3 worm cellular contexts compared by ENCODE assay signal in genomic region chrV:2672603-2673002, ce11.
TF ChIP-seq lines count a peak whose summit lies in the region.

W02G9.3 (plus strand) TSS chrV:2672986.

TF ChIP-seq in whole organism, L1 larva, 84 proteins besides CTCF, POLR2A, EP300 and RAD21 (continued from another document and continues in another):
- TF ChIP-seq elt-3 (tag; optimal IDR thresholded peaks at IDR 0.05; lab: Kevin White, UChicago) (peak in 1 of 6 experiments; percentile 66), unc-98 (GFP tag; IDR thresholded peaks at IDR 0.05; lab: Robert Waterston, UW) (no peak), blmp-1 (tag; optimal IDR thresholded peaks at IDR 0.05; lab: Kevin White, UChicago) (peak; percentile 80), mdl-1 (tag; optimal IDR thresholded peaks at IDR 0.05; lab: Kevin White, UChicago) (peak in 1 of 2 experiments; percentile 61), mef-2 (tag; optimal IDR thresholded peaks at IDR 0.05; lab: Kevin White, UChicago) (no peak), ama-1 (optimal IDR thresholded peaks at IDR 0.05; lab: Kevin White, UChicago) (peak; percentile 43), tbx-2 (tag; optimal IDR thresholded peaks at IDR 0.05; lab: Kevin White, UChicago) (peak; percentile 78), fkh-10 (GFP tag; optimal IDR thresholded peaks at IDR 0.05; lab: Kevin White, UChicago) (peak; percentile 49), sptf-1 (tag; optimal IDR thresholded peaks at IDR 0.05; lab: Kevin White, UChicago) (no peak), ceh-63 (GFP tag; optimal IDR thresholded peaks at IDR 0.05; lab: Kevin White, UChicago) (no peak), fkh-4 (tag; optimal IDR thresholded peaks at IDR 0.05; lab: Kevin White, UChicago; ENCODE audit: borderline replicate concordance) (peak; percentile 31), irx-1 (tag; optimal IDR thresholded peaks at IDR 0.05; lab: Kevin White, UChicago) (peak; percentile 69), fkh-8 (tag; optimal IDR thresholded peaks at IDR 0.05; lab: Kevin White, UChicago) (peak; percentile 83), nhr-71 (tag; optimal IDR thresholded peaks at IDR 0.05; lab: Kevin White, UChicago) (peak; percentile 92), unc-130 (tag; optimal IDR thresholded peaks at IDR 0.05; lab: Kevin White, UChicago) (peak; percentile 74), nhr-85 (tag; lab: Kevin White, UChicago) (peak; percentile 89), aly-2 (tag; optimal IDR thresholded peaks at IDR 0.05; lab: Kevin White, UChicago) (peak; percentile 63), dpl-1 (GFP tag; optimal IDR thresholded peaks at IDR 0.05; lab: Kevin White, UChicago) (peak; percentile 83 to 91 (median 89)), nhr-76 (tag; optimal IDR thresholded peaks at IDR 0.05; lab: Kevin White, UChicago) (no peak), nhr-12 (tag; optimal IDR thresholded peaks at IDR 0.05; lab: Kevin White, UChicago) (no peak), ztf-11 (tag; optimal IDR thresholded peaks at IDR 0.05; lab: Kevin White, UChicago) (peak in 1 of 2 experiments; percentile 40), nhr-19 (GFP tag; conservative IDR thresholded peaks at IDR 0.05; lab: Robert Waterston, UW) (peak; percentile 60), ceh-88 (GFP tag; IDR thresholded peaks at IDR 0.05; lab: Robert Waterston, UW) (no peak), ets-5 (GFP tag; IDR thresholded peaks at IDR 0.05; lab: Robert Waterston, UW) (no peak), nhr-28 (tag; optimal IDR thresholded peaks at IDR 0.05; lab: Kevin White, UChicago) (no peak), lin-14 (GFP tag; optimal IDR thresholded peaks at IDR 0.05; lab: Kevin White, UChicago) (peak; percentile 85), C16A3.4 (tag; optimal IDR thresholded peaks at IDR 0.05; lab: Kevin White, UChicago) (peak; percentile 89), ceh-90 (tag; optimal IDR thresholded peaks at IDR 0.05; lab: Kevin White, UChicago) (peak; percentile 35), egl-13 (tag; optimal IDR thresholded peaks at IDR 0.05; lab: Kevin White, UChicago) (peak; percentile 17), hlh-17 (GFP tag; optimal IDR thresholded peaks at IDR 0.05; lab: Kevin White, UChicago; ENCODE audit: borderline replicate concordance) (no peak), efl-3 (GFP tag; optimal IDR thresholded peaks at IDR 0.05; lab: Kevin White, UChicago) (no peak), zip-4 (GFP tag; optimal IDR thresholded peaks at IDR 0.05; lab: Kevin White, UChicago) (no peak), jun-1 (tag; optimal IDR thresholded peaks at IDR 0.05; lab: Kevin White, UChicago) (peak; percentile 47), pqm-1 (tag; optimal IDR thresholded peaks at IDR 0.05; lab: Kevin White, UChicago) (no peak), hpl-2 (GFP tag; optimal IDR thresholded peaks at IDR 0.05; lab: Kevin White, UChicago) (no peak), lin-35 (GFP tag; optimal IDR thresholded peaks at IDR 0.05; lab: Kevin White, UChicago) (peak; percentile 87 to 95), ztf-4 (tag; optimal IDR thresholded peaks at IDR 0.05; lab: Kevin White, UChicago) (peak; percentile 40), swsn-7 (tag; optimal IDR thresholded peaks at IDR 0.05; lab: Kevin White, UChicago) (peak; percentile 80), vab-15 (tag; optimal IDR thresholded peaks at IDR 0.05; lab: Kevin White, UChicago) (peak; percentile 99), skn-1 (tag; optimal IDR thresholded peaks at IDR 0.05; lab: Kevin White, UChicago) (peak; percentile 88), nhr-20 (tag; optimal IDR thresholded peaks at IDR 0.05; lab: Kevin White, UChicago) (peak; percentile 76), unc-30 (tag; optimal IDR thresholded peaks at IDR 0.05; lab: Kevin White, UChicago) (no peak), pax-3 (tag; optimal IDR thresholded peaks at IDR 0.05; lab: Kevin White, UChicago) (peak; percentile 74), grh-1 (GFP tag; IDR thresholded peaks at IDR 0.05; lab: Robert Waterston, UW) (no peak)

TF ChIP-seq in whole organism, L3 larva, 47 proteins besides CTCF, POLR2A, EP300 and RAD21 (continued from another document):
- TF ChIP-seq eor-1 (tag; optimal IDR thresholded peaks at IDR 0.05; lab: Kevin White, UChicago): no peak
- TF ChIP-seq ceh-28 (tag; optimal IDR thresholded peaks at IDR 0.05; lab: Kevin White, UChicago): peak; percentile 19
- TF ChIP-seq nhr-77 (tag; optimal IDR thresholded peaks at IDR 0.05; lab: Kevin White, UChicago): no peak
- no peak for TF ChIP-seq elt-3 (tag; optimal IDR thresholded peaks at IDR 0.05; lab: Kevin White, UChicago)
- no peak for TF ChIP-seq fkh-2 (tag; optimal IDR thresholded peaks at IDR 0.05; lab: Kevin White, UChicago)
- peak; percentile 84 for TF ChIP-seq egl-5 (tag; optimal IDR thresholded peaks at IDR 0.05; lab: Kevin White, UChicago)
- TF ChIP-seq ceh-9 (tag; optimal IDR thresholded peaks at IDR 0.05; lab: Kevin White, UChicago): no peak
- TF ChIP-seq lsy-12 (tag; optimal IDR thresholded peaks at IDR 0.05; lab: Kevin White, UChicago): no peak
- TF ChIP-seq elt-1 (tag; optimal IDR thresholded peaks at IDR 0.05; lab: Kevin White, UChicago): no peak
- no peak for TF ChIP-seq mml-1 (tag; optimal IDR thresholded peaks at IDR 0.05; lab: Kevin White, UChicago)
- TF ChIP-seq R02D3.7 (tag; optimal IDR thresholded peaks at IDR 0.05; lab: Kevin White, UChicago): peak; percentile 22
- TF ChIP-seq nhr-23 (tag; optimal IDR thresholded peaks at IDR 0.05; lab: Kevin White, UChicago): peak; percentile 65
- TF ChIP-seq fos-1 (tag; optimal IDR thresholded peaks at IDR 0.05; lab: Kevin White, UChicago): no peak
- TF ChIP-seq pha-4 (tag; optimal IDR thresholded peaks at IDR 0.05; lab: Kevin White, UChicago): peak; percentile 93
- no peak for TF ChIP-seq nhr-76 (tag; optimal IDR thresholded peaks at IDR 0.05; lab: Kevin White, UChicago)
- no peak for TF ChIP-seq mdl-1 (tag; optimal IDR thresholded peaks at IDR 0.05; lab: Kevin White, UChicago)
- TF ChIP-seq ama-1 (optimal IDR thresholded peaks at IDR 0.05; lab: Kevin White, UChicago): no peak
- peak; percentile 96 for TF ChIP-seq nhr-11 (tag; optimal IDR thresholded peaks at IDR 0.05; lab: Kevin White, UChicago)
- no peak for TF ChIP-seq unc-39 (tag; optimal IDR thresholded peaks at IDR 0.05; lab: Kevin White, UChicago)
- TF ChIP-seq ztf-11 (tag; optimal IDR thresholded peaks at IDR 0.05; lab: Kevin White, UChicago): no peak
- TF ChIP-seq skn-1 (tag; optimal IDR thresholded peaks at IDR 0.05; lab: Kevin White, UChicago): peak; percentile 33
- TF ChIP-seq snpc-4 (tag; optimal IDR thresholded peaks at IDR 0.05; lab: Kevin White, UChicago): peak; percentile 67
- TF ChIP-seq fkh-10 (GFP tag; optimal IDR thresholded peaks at IDR 0.05; lab: Kevin White, UChicago): no peak
- TF ChIP-seq nhr-12 (tag; optimal IDR thresholded peaks at IDR 0.05; lab: Kevin White, UChicago): no peak
- TF ChIP-seq hmg-11 (tag; optimal IDR thresholded peaks at IDR 0.05; lab: Kevin White, UChicago): peak; percentile 58
- no peak for TF ChIP-seq aly-2 (tag; optimal IDR thresholded peaks at IDR 0.05; lab: Kevin White, UChicago)
- TF ChIP-seq ceh-16 (tag; optimal IDR thresholded peaks at IDR 0.05; lab: Kevin White, UChicago): no peak
- no peak for TF ChIP-seq ceh-82 (tag; optimal IDR thresholded peaks at IDR 0.05; lab: Kevin White, UChicago)

TF ChIP-seq in whole organism, young adult, 124 proteins besides CTCF, POLR2A, EP300 and RAD21 (continued from another document and continues in another):
- TF ChIP-seq ZK185.1 (tag; optimal IDR thresholded peaks at IDR 0.05; lab: Kevin White, UChicago; ENCODE audit: poor library complexity, severe bottlenecking): no peak
- TF ChIP-seq dpff-1 (tag; optimal IDR thresholded peaks at IDR 0.05; lab: Kevin White, UChicago): no peak
- no peak for TF ChIP-seq ztf-26 (tag; optimal IDR thresholded peaks at IDR 0.05; lab: Kevin White, UChicago)
- TF ChIP-seq rcor-1 (GFP tag; IDR thresholded peaks at IDR 0.05; lab: Robert Waterston, UW): peak; percentile 48; the same call in 1 of the 2 replicates
- TF ChIP-seq Y95B8A.8 (GFP tag; IDR thresholded peaks at IDR 0.05; lab: Robert Waterston, UW): no peak
- TF ChIP-seq rpc-1 (optimal IDR thresholded peaks at IDR 0.05; lab: Kevin White, UChicago): no peak
- no peak for TF ChIP-seq rpc-1 (tag; optimal IDR thresholded peaks at IDR 0.05; lab: Kevin White, UChicago)
- no peak for TF ChIP-seq egrh-3 (GFP tag; IDR thresholded peaks at IDR 0.05; lab: Robert Waterston, UW)
- no peak for TF ChIP-seq madf-8 (GFP tag; conservative IDR thresholded peaks at IDR 0.05; lab: Robert Waterston, UW)
- TF ChIP-seq hrde-1 (tag; optimal IDR thresholded peaks at IDR 0.05; lab: Kevin White, UChicago; ENCODE audit: borderline replicate concordance): no peak
- TF ChIP-seq ceh-40 (GFP tag; IDR thresholded peaks at IDR 0.05; lab: Robert Waterston, UW): no peak
- TF ChIP-seq nfya-1 (tag; optimal IDR thresholded peaks at IDR 0.05; lab: Kevin White, UChicago; ENCODE audit: borderline replicate concordance, insufficient read depth): no peak
- TF ChIP-seq C06A6.2 (GFP tag; conservative IDR thresholded peaks at IDR 0.05; lab: Robert Waterston, UW): no peak
- TF ChIP-seq zfh-2 (GFP tag; conservative IDR thresholded peaks at IDR 0.05; lab: Robert Waterston, UW): no peak
- TF ChIP-seq F49E8.2 (tag; optimal IDR thresholded peaks at IDR 0.05; lab: Kevin White, UChicago; ENCODE audit: insufficient read depth): peak; percentile 60
- TF ChIP-seq F22D6.2 (tag; optimal IDR thresholded peaks at IDR 0.05; lab: Kevin White, UChicago): no peak
- TF ChIP-seq T07F8.4 (tag; optimal IDR thresholded peaks at IDR 0.05; lab: Kevin White, UChicago): no peak
- TF ChIP-seq let-607 (tag; optimal IDR thresholded peaks at IDR 0.05; lab: Kevin White, UChicago): peak in 1 of 2 experiments; percentile 15
- no peak for TF ChIP-seq ceh-79 (tag; optimal IDR thresholded peaks at IDR 0.05; lab: Kevin White, UChicago)
- peak; percentile 64; the same call in 1 of the 2 replicates for TF ChIP-seq dox-1 (GFP tag; IDR thresholded peaks at IDR 0.05; lab: Robert Waterston, UW)
- no peak for TF ChIP-seq nfya-2 (GFP tag; IDR thresholded peaks at IDR 0.05; lab: Robert Waterston, UW)
- TF ChIP-seq lin-54 (GFP tag; optimal IDR thresholded peaks at IDR 0.05; lab: Kevin White, UChicago): peak; percentile 73
- no peak for TF ChIP-seq tlf-1 (GFP tag; optimal IDR thresholded peaks at IDR 0.05; lab: Kevin White, UChicago)
- 0 out of 2 replicates have a peak, but pooled peaks have one; percentile 43 for TF ChIP-seq madf-3 (GFP tag; IDR thresholded peaks at IDR 0.05; lab: Robert Waterston, UW)
- peak; percentile 1 for TF ChIP-seq him-1 (tag; optimal IDR thresholded peaks at IDR 0.05; lab: Kevin White, UChicago)
- peak; percentile 68; the same call in 1 of the 2 replicates for TF ChIP-seq pbrm-1 (GFP tag; IDR thresholded peaks at IDR 0.05; lab: Robert Waterston, UW)
- no peak for TF ChIP-seq nhr-90 (tag; optimal IDR thresholded peaks at IDR 0.05; lab: Kevin White, UChicago)
- no peak for TF ChIP-seq nhr-120 (GFP tag; IDR thresholded peaks at IDR 0.05; lab: Robert Waterston, UW)
- no peak for TF ChIP-seq Y67H2A.10 (GFP tag; conservative IDR thresholded peaks at IDR 0.05; lab: Robert Waterston, UW)
- TF ChIP-seq akir-1 (GFP tag; optimal IDR thresholded peaks at IDR 0.05; lab: Kevin White, UChicago): no peak
- peak; percentile 60 for TF ChIP-seq efl-1 (GFP tag; optimal IDR thresholded peaks at IDR 0.05; lab: Kevin White, UChicago)
- TF ChIP-seq snpc-4 (GFP tag; optimal IDR thresholded peaks at IDR 0.05; lab: Kevin White, UChicago): no peak
- peak; percentile 24 to 64 (median 44) for TF ChIP-seq snpc-4 (tag; optimal IDR thresholded peaks at IDR 0.05; lab: Kevin White, UChicago)
- TF ChIP-seq nhr-27 (tag; optimal IDR thresholded peaks at IDR 0.05; lab: Kevin White, UChicago): no peak
- TF ChIP-seq ztf-25 (GFP tag; IDR thresholded peaks at IDR 0.05; lab: Robert Waterston, UW): no peak
- TF ChIP-seq ztf-22 (GFP tag; optimal IDR thresholded peaks at IDR 0.05; lab: Kevin White, UChicago): no peak
- TF ChIP-seq Y79H2A.3 (GFP tag; conservative IDR thresholded peaks at IDR 0.05; lab: Robert Waterston, UW): no peak
- peak; percentile 58 for TF ChIP-seq tbp1 (GFP tag; optimal IDR thresholded peaks at IDR 0.05; lab: Kevin White, UChicago)
- TF ChIP-seq nfyb-1 (GFP tag; IDR thresholded peaks at IDR 0.05; lab: Robert Waterston, UW): no peak
- no peak for TF ChIP-seq sdz-38 (tag; optimal IDR thresholded peaks at IDR 0.05; lab: Kevin White, UChicago)
- TF ChIP-seq aptf-2 (GFP tag; conservative IDR thresholded peaks at IDR 0.05; lab: Robert Waterston, UW): no peak
- no peak for TF ChIP-seq xnd-1 (tag; optimal IDR thresholded peaks at IDR 0.05; lab: Kevin White, UChicago)
- TF ChIP-seq ceh-27 (GFP tag; optimal IDR thresholded peaks at IDR 0.05; lab: Kevin White, UChicago): peak; percentile 51
- no peak for TF ChIP-seq ztf-3 (GFP tag; optimal IDR thresholded peaks at IDR 0.05; lab: Kevin White, UChicago)
- no peak for TF ChIP-seq gei-17 (GFP tag; optimal IDR thresholded peaks at IDR 0.05; lab: Kevin White, UChicago)
- TF ChIP-seq mes-4 (tag; optimal IDR thresholded peaks at IDR 0.05; lab: Kevin White, UChicago): no peak
- TF ChIP-seq F57C9.4 (tag; optimal IDR thresholded peaks at IDR 0.05; lab: Kevin White, UChicago): no peak
- TF ChIP-seq C17E4.6 (GFP tag; IDR thresholded peaks at IDR 0.05; lab: Robert Waterston, UW): no peak
- no peak for TF ChIP-seq chd-7 (tag; optimal IDR thresholded peaks at IDR 0.05; lab: Kevin White, UChicago)
- no peak for TF ChIP-seq sea-2 (GFP tag; IDR thresholded peaks at IDR 0.05; lab: Robert Waterston, UW)
- TF ChIP-seq snpc-1.1 (tag; optimal IDR thresholded peaks at IDR 0.05; lab: Kevin White, UChicago; ENCODE audit: insufficient read depth): peak; percentile 3
- no peak for TF ChIP-seq hlh-26 (GFP tag; conservative IDR thresholded peaks at IDR 0.05; lab: Robert Waterston, UW)
- TF ChIP-seq snpc-1.3 (tag; optimal IDR thresholded peaks at IDR 0.05; lab: Kevin White, UChicago; ENCODE audit: insufficient read depth): peak; percentile 55
- no peak for TF ChIP-seq athp-1 (tag; optimal IDR thresholded peaks at IDR 0.05; lab: Kevin White, UChicago)
- no peak for TF ChIP-seq repo-1 (tag; optimal IDR thresholded peaks at IDR 0.05; lab: Kevin White, UChicago)
- peak; percentile 99 for TF ChIP-seq hmg-1.2 (GFP tag; IDR thresholded peaks at IDR 0.05; lab: Robert Waterston, UW)
- TF ChIP-seq ztf-18 (tag; optimal IDR thresholded peaks at IDR 0.05; lab: Kevin White, UChicago): no peak
- no peak for TF ChIP-seq B0336.3 (GFP tag; IDR thresholded peaks at IDR 0.05; lab: Robert Waterston, UW)
- no peak for TF ChIP-seq lsy-27 (tag; optimal IDR thresholded peaks at IDR 0.05; lab: Kevin White, UChicago; ENCODE audit: borderline replicate concordance, insufficient read depth)
- TF ChIP-seq Y53G8AR.9 (GFP tag; conservative IDR thresholded peaks at IDR 0.05; lab: Robert Waterston, UW): no peak
- peak; percentile 40 for TF ChIP-seq lin-40 (tag; optimal IDR thresholded peaks at IDR 0.05; lab: Kevin White, UChicago)
- TF ChIP-seq attf-6 (GFP tag; IDR thresholded peaks at IDR 0.05; lab: Robert Waterston, UW): 0 out of 2 replicates have a peak, but pooled peaks have one; percentile 13
- TF ChIP-seq mxl-1 (tag; optimal IDR thresholded peaks at IDR 0.05; lab: Kevin White, UChicago): no peak
- TF ChIP-seq ama-1 (optimal IDR thresholded peaks at IDR 0.05; lab: Kevin White, UChicago): no peak
- TF ChIP-seq ama-1 (GFP tag; optimal IDR thresholded peaks at IDR 0.05; lab: Kevin White, UChicago): no peak
- no peak for TF ChIP-seq hlh-12 (tag; optimal IDR thresholded peaks at IDR 0.05; lab: Kevin White, UChicago)
- TF ChIP-seq tbx-9 (tag; optimal IDR thresholded peaks at IDR 0.05; lab: Kevin White, UChicago; ENCODE audit: borderline replicate concordance): no peak
- TF ChIP-seq fkh-3 (tag; optimal IDR thresholded peaks at IDR 0.05; lab: Kevin White, UChicago): no peak
- TF ChIP-seq ekl-4 (GFP tag; IDR thresholded peaks at IDR 0.05; lab: Robert Waterston, UW): no peak
- TF ChIP-seq bed-2 (GFP tag; IDR thresholded peaks at IDR 0.05; lab: Robert Waterston, UW): no peak
- TF ChIP-seq ceh-100 (GFP tag; IDR thresholded peaks at IDR 0.05; lab: Robert Waterston, UW): peak; percentile 92
- TF ChIP-seq B0019.2 (GFP tag; conservative IDR thresholded peaks at IDR 0.05; lab: Robert Waterston, UW): no peak
